Fruit fly (Drosophila melanogaster) whole organism, wandering third instar larva: Measurements from ENCODE around the gene CG6094.

ENCODE experiments used
- CG32264 ChIP-seq: fragments of 200-800 bp; sonication (Bioruptor generic); optimal IDR thresholded peaks from 2 replicates; lab custom pipeline; 2016; ENCODE audit warnings: missing biosample characterization, missing genetic modification characterization
- Jra ChIP-seq: sonication (Bioruptor generic); optimal IDR thresholded peaks from 2 replicates; lab custom pipeline; 2016; ENCODE audit warnings: missing biosample characterization, missing genetic modification characterization
- Myc ChIP-seq: fragments of >200 bp; optimal IDR thresholded peaks from 2 replicates; lab custom pipeline; 2017
- N ChIP-seq: fragments of >200 bp; optimal IDR thresholded peaks from 2 replicates; lab custom pipeline; 2018; ENCODE audit warnings: missing biosample characterization, missing external identifiers, missing genetic modification characterization
- br ChIP-seq: fragments of 200-800 bp; sonication (Bioruptor generic); optimal IDR thresholded peaks from 2 replicates; lab custom pipeline; 2016; ENCODE audit warnings: missing biosample characterization, missing genetic modification characterization
- h ChIP-seq: fragments of 200-800 bp; sonication (Bioruptor generic); optimal IDR thresholded peaks from 3 replicates; lab custom pipeline; 2016; ENCODE audit warnings: missing biosample characterization, mild to moderate bottlenecking, missing genetic modification characterization
- tai ChIP-seq: sonication (Bioruptor generic); optimal IDR thresholded peaks from 2 replicates; lab custom pipeline; 2016; ENCODE audit warnings: missing biosample characterization, missing genetic modification characterization
- usp ChIP-seq: fragments of >200 bp; optimal IDR thresholded peaks from 2 replicates; lab custom pipeline; 2017; ENCODE audit warnings: missing biosample characterization, missing genetic modification characterization

- TF ChIP-seq CG32264 (GFP tag; lab: Kevin White, UChicago) = no peak
- no peak for TF ChIP-seq Myc (lab: Kevin White, UChicago)
- TF ChIP-seq usp (GFP tag; lab: Kevin White, UChicago) = no peak
- no peak for TF ChIP-seq Jra (GFP tag; lab: Kevin White, UChicago)
- TF ChIP-seq N (GFP tag; lab: Kevin White, UChicago) = no peak
- no peak for TF ChIP-seq br
- TF ChIP-seq h = no peak
- no peak for TF ChIP-seq tai (GFP tag; lab: Kevin White, UChicago)
Measured at dm6 chr2L:10530089-10530488, 23.2 kb downstream of the CG6094 start.
